Fruit fly (Drosophila melanogaster) whole organism, embryonic: Measurements from ENCODE around the gene CG31650.

Source experiments
- Bgb ChIP-seq: fragments of 200-800 bp; sonication (Bioruptor generic); IDR thresholded peaks from 2 replicates; pipeline ENCODE4 v1.3.6; 2022; ENCODE audit warnings: missing biosample characterization, missing genetic modification characterization; ENCODE audit not compliant: partially characterized antibody
- BtbVII ChIP-seq: fragments of 200-800 bp; sonication (Bioruptor generic); optimal IDR thresholded peaks from 3 replicates; lab custom pipeline; 2017; ENCODE audit warnings: missing biosample characterization, mild to moderate bottlenecking, missing genetic modification characterization
- CG10462 ChIP-seq: fragments of 200-800 bp; sonication (Bioruptor generic); optimal IDR thresholded peaks from 2 replicates; lab custom pipeline; 2016; ENCODE audit warnings: missing biosample characterization, missing genetic modification characterization
- CG11456 ChIP-seq: fragments of 200-800 bp; sonication (Bioruptor generic); IDR thresholded peaks from 3 replicates; pipeline ENCODE4 v1.3.6; 2022; ENCODE audit warnings: missing biosample characterization, missing genetic modification characterization
- CG11696 ChIP-seq: fragments of 200-800 bp; sonication (Bioruptor generic); IDR thresholded peaks from 2 replicates; pipeline ENCODE4 v1.3.6; 2022; ENCODE audit warnings: missing biosample characterization, missing genetic modification characterization
- CG12659 ChIP-seq: fragments of 200-800 bp; sonication (Bioruptor generic); optimal IDR thresholded peaks from 3 replicates; lab custom pipeline; 2017; ENCODE audit warnings: mild to moderate bottlenecking, missing biosample characterization, missing genetic modification reagents, missing genetic modification characterization
- CG13287 ChIP-seq: fragments of 200-800 bp; sonication (Bioruptor generic); IDR thresholded peaks from 2 replicates; pipeline ENCODE4 v1.3.6; 2022; ENCODE audit warnings: missing biosample characterization, missing genetic modification characterization; ENCODE audit not compliant: partially characterized antibody
- CG14441 ChIP-seq: fragments of 200-800 bp; sonication (Bioruptor generic); IDR thresholded peaks from 2 replicates; pipeline ENCODE4 v1.3.6; 2022; ENCODE audit warnings: missing biosample characterization, missing genetic modification characterization
- CG15073 ChIP-seq: fragments of 200-800 bp; sonication (Bioruptor generic); optimal IDR thresholded peaks from 2 replicates; lab custom pipeline; 2016; ENCODE audit warnings: missing biosample characterization, missing genetic modification characterization
- CG15479 ChIP-seq: fragments of 200-800 bp; sonication (Bioruptor generic); optimal IDR thresholded peaks from 3 replicates; lab custom pipeline; 2019; ENCODE audit warnings: missing biosample characterization, mild to moderate bottlenecking, missing genetic modification characterization, moderate library complexity
- CG15514 ChIP-seq: fragments of 200-800 bp; sonication (Bioruptor generic); optimal IDR thresholded peaks from 3 replicates; lab custom pipeline; 2017; ENCODE audit warnings: missing biosample characterization, missing genetic modification characterization, mild to moderate bottlenecking, moderate library complexity, missing genetic modification reagents
- CG17361 ChIP-seq: fragments of 200-800 bp; sonication (Bioruptor generic); IDR thresholded peaks from 3 replicates; pipeline ENCODE4 v1.3.6; 2022; ENCODE audit warnings: missing biosample characterization, missing genetic modification characterization
- CG1832 ChIP-seq: fragments of 200-800 bp; sonication (Bioruptor generic); optimal IDR thresholded peaks from 2 replicates; lab custom pipeline; 2017; ENCODE audit warnings: missing biosample characterization, mild to moderate bottlenecking, missing genetic modification characterization, inconsistent platforms
- CG31441 ChIP-seq: fragments of 200-800 bp; sonication (Bioruptor generic); IDR thresholded peaks from 2 replicates; pipeline ENCODE4 v1.3.6; 2022; ENCODE audit warnings: missing biosample characterization, missing genetic modification characterization
- CG32532 ChIP-seq: fragments of 200-800 bp; sonication (Bioruptor generic); IDR thresholded peaks from 2 replicates; pipeline ENCODE4 v1.3.6; 2022; ENCODE audit warnings: missing biosample characterization, missing genetic modification characterization
- CG3995 ChIP-seq: fragments of 200-800 bp; sonication (Bioruptor generic); optimal IDR thresholded peaks from 3 replicates; lab custom pipeline; 2016; ENCODE audit warnings: missing biosample characterization, missing genetic modification characterization
- CG4328 ChIP-seq: fragments of 200-800 bp; sonication (Bioruptor generic); optimal IDR thresholded peaks from 3 replicates; lab custom pipeline; 2017; ENCODE audit warnings: missing biosample characterization, missing genetic modification reagents, missing genetic modification characterization
- CG4404 ChIP-seq: fragments of 200-800 bp; sonication (Bioruptor generic); IDR thresholded peaks from 2 replicates; pipeline ENCODE4 v1.3.6; 2022; ENCODE audit warnings: missing biosample characterization, missing genetic modification characterization
- CG4730 ChIP-seq: fragments of 200-800 bp; sonication (Bioruptor generic); IDR thresholded peaks from 2 replicates; pipeline ENCODE4 v1.3.6; 2022; ENCODE audit warnings: missing biosample characterization, missing genetic modification characterization
- CG7271 ChIP-seq: fragments of 200-800 bp; sonication (Bioruptor generic); optimal IDR thresholded peaks from 2 replicates; lab custom pipeline; 2018; ENCODE audit warnings: missing biosample characterization, mild to moderate bottlenecking, missing genetic modification characterization, moderate library complexity
- CG7556 ChIP-seq: fragments of 200-800 bp; sonication (Bioruptor generic); optimal IDR thresholded peaks from 2 replicates; lab custom pipeline; 2017; ENCODE audit warnings: missing biosample characterization, mild to moderate bottlenecking, missing genetic modification characterization
- CG8765 ChIP-seq: fragments of 200-800 bp; sonication (Bioruptor generic); IDR thresholded peaks from 2 replicates; pipeline ENCODE4 v1.3.6; 2022; ENCODE audit warnings: missing biosample characterization, missing genetic modification characterization
- Dek ChIP-seq: fragments of 200-800 bp; sonication (Bioruptor generic); optimal IDR thresholded peaks from 3 replicates; lab custom pipeline; 2019; ENCODE audit warnings: missing biosample characterization, mild to moderate bottlenecking, missing genetic modification characterization, moderate library complexity
- Drgx ChIP-seq: fragments of 200-800 bp; sonication (Bioruptor generic); IDR thresholded peaks from 2 replicates; pipeline ENCODE4 v1.3.6; 2022; ENCODE audit warnings: missing biosample characterization, missing genetic modification characterization
- HHEX ChIP-seq: fragments of 200-800 bp; sonication (Bioruptor generic); optimal IDR thresholded peaks from 3 replicates; lab custom pipeline; 2017; ENCODE audit warnings: missing biosample characterization, mild to moderate bottlenecking, missing genetic modification characterization, missing genetic modification reagents
- HLH4C ChIP-seq: fragments of 200-800 bp; sonication (Bioruptor generic); IDR thresholded peaks from 3 replicates; pipeline ENCODE4 v1.3.6; 2022; ENCODE audit warnings: missing biosample characterization, missing genetic modification characterization; ENCODE audit not compliant: partially characterized antibody
- HmgD ChIP-seq: fragments of 200-800 bp; sonication (Bioruptor generic); optimal IDR thresholded peaks from 3 replicates; lab custom pipeline; 2016; ENCODE audit warnings: missing biosample characterization, missing genetic modification characterization
- Lim3 ChIP-seq: fragments of 200-800 bp; sonication (Bioruptor generic); IDR thresholded peaks from 2 replicates; pipeline ENCODE4 v1.3.6; 2022; ENCODE audit warnings: missing biosample characterization, missing genetic modification characterization
- Nf-YB ChIP-seq: fragments of 200-800 bp; sonication (Bioruptor generic); optimal IDR thresholded peaks from 3 replicates; lab custom pipeline; 2019; ENCODE audit warnings: missing biosample characterization, mild to moderate bottlenecking, missing genetic modification characterization, moderate library complexity
- Nf-YC ChIP-seq: fragments of 200-800 bp; optimal IDR thresholded peaks from 3 replicates; lab custom pipeline; 2019; ENCODE audit warnings: missing biosample characterization, mild to moderate bottlenecking, missing genetic modification characterization, moderate library complexity
- Poxn ChIP-seq: fragments of 200-800 bp; sonication (Bioruptor generic); IDR thresholded peaks from 2 replicates; pipeline ENCODE4 v1.3.6; 2022; ENCODE audit warnings: missing biosample characterization, missing genetic modification characterization
- Ravus ChIP-seq: fragments of 200-800 bp; sonication (Bioruptor generic); IDR thresholded peaks from 2 replicates; pipeline ENCODE4 v1.3.6; 2022; ENCODE audit warnings: missing biosample characterization, missing genetic modification characterization
- Rx ChIP-seq: fragments of 200-800 bp; sonication (Bioruptor generic); IDR thresholded peaks from 2 replicates; pipeline ENCODE4 v1.3.6; 2022; ENCODE audit warnings: missing biosample characterization, missing genetic modification characterization
- Six4 ChIP-seq: fragments of 200-800 bp; sonication (Bioruptor generic); optimal IDR thresholded peaks from 2 replicates; lab custom pipeline; 2016; ENCODE audit warnings: missing biosample characterization, missing genetic modification characterization
- Sox100B ChIP-seq: fragments of 200-800 bp; sonication (Bioruptor generic); optimal IDR thresholded peaks from 3 replicates; lab custom pipeline; 2018; ENCODE audit warnings: missing biosample characterization, mild to moderate bottlenecking, missing genetic modification characterization
- Trl ChIP-seq, 3 experiments: fragments of >200 bp in 2 of 3; fragments of 200-800 bp in 1 of 3; sonication (Bioruptor generic) in 1 of 3; optimal IDR thresholded peaks; 2 replicates in 1 of 3; 3 replicates in 2 of 3; lab custom pipeline; 2016 to 2017; ENCODE audit warnings: missing biosample characterization in 1 of 3, missing genetic modification characterization in 1 of 3
- Usf ChIP-seq: fragments of 200-800 bp; sonication (Bioruptor generic); optimal IDR thresholded peaks from 2 replicates; lab custom pipeline; 2017; ENCODE audit warnings: missing genotype, missing biosample characterization, missing genetic modification characterization
- ab ChIP-seq: fragments of 200-800 bp; sonication (Bioruptor generic); optimal IDR thresholded peaks from 2 replicates; lab custom pipeline; 2016; ENCODE audit warnings: missing biosample characterization, missing genetic modification characterization
- ap ChIP-seq: fragments of 200-800 bp; sonication (Bioruptor generic); IDR thresholded peaks from 2 replicates; pipeline ENCODE4 v1.3.6; 2022; ENCODE audit warnings: missing biosample characterization, missing genetic modification characterization
- ato ChIP-seq: fragments of 200-800 bp; sonication (Bioruptor generic); IDR thresholded peaks from 2 replicates; pipeline ENCODE4 v1.3.6; 2022; ENCODE audit warnings: missing biosample characterization, missing genetic modification characterization; ENCODE audit not compliant: partially characterized antibody
- ci ChIP-seq: fragments of 200-800 bp; sonication (Bioruptor generic); IDR thresholded peaks from 3 replicates; pipeline ENCODE4 v1.3.6; 2022; ENCODE audit warnings: missing biosample characterization, missing genetic modification characterization
- ewg ChIP-seq: fragments of 200-800 bp; sonication (Bioruptor generic); optimal IDR thresholded peaks from 3 replicates; lab custom pipeline; 2017; ENCODE audit warnings: mild to moderate bottlenecking, missing biosample characterization, missing genetic modification reagents, missing genetic modification characterization
- eyg ChIP-seq: fragments of 200-800 bp; sonication (Bioruptor generic); optimal IDR thresholded peaks from 3 replicates; lab custom pipeline; 2016; ENCODE audit warnings: missing biosample characterization, missing genetic modification characterization
- fu2 ChIP-seq: fragments of 200-800 bp; sonication (Bioruptor generic); optimal IDR thresholded peaks from 2 replicates; lab custom pipeline; 2016; ENCODE audit warnings: missing biosample characterization, missing genetic modification characterization
- insv ChIP-seq, 2 experiments: fragments of 200-800 bp; sonication (Bioruptor generic); optimal IDR thresholded peaks; 3 replicates each; lab custom pipeline; 2016 to 2018; ENCODE audit warnings: missing biosample characterization in 2 of 2, missing genetic modification characterization in 2 of 2
- nerfin-1 ChIP-seq: fragments of 200-800 bp; sonication (Bioruptor generic); optimal IDR thresholded peaks from 3 replicates; lab custom pipeline; 2019; ENCODE audit warnings: missing biosample characterization, mild to moderate bottlenecking, missing genetic modification characterization, moderate library complexity
- pros ChIP-seq: fragments of 200-800 bp; sonication (Bioruptor generic); optimal IDR thresholded peaks from 3 replicates; lab custom pipeline; 2019; ENCODE audit warnings: missing biosample characterization, mild to moderate bottlenecking, missing genetic modification characterization, moderate library complexity
- seq ChIP-seq: fragments of 200-800 bp; sonication (Bioruptor generic); IDR thresholded peaks from 2 replicates; pipeline ENCODE4 v1.3.6; 2022; ENCODE audit warnings: missing biosample characterization, missing genetic modification characterization
- ttk ChIP-seq: fragments of 200-800 bp; sonication (Bioruptor generic); IDR thresholded peaks from 2 replicates; pipeline ENCODE4 v2.1.2; 2022; ENCODE audit warnings: missing biosample characterization, missing genetic modification characterization
- tx ChIP-seq: fragments of 200-800 bp; sonication (Bioruptor generic); optimal IDR thresholded peaks from 2 replicates; lab custom pipeline; 2016; ENCODE audit warnings: missing biosample characterization, missing genetic modification characterization
- z ChIP-seq: fragments of 200-800 bp; sonication (Bioruptor generic); IDR thresholded peaks from 3 replicates; pipeline ENCODE4 v1.3.6; 2022; ENCODE audit warnings: missing biosample characterization, missing genetic modification characterization

CG31650 gene

dm6 chr2L:5037402-5037860 lies 7.1 kb downstream of the CG31650 start, which contains the start of the genes CG14042 and SP555:
Gene CG14042 (plus strand): TSS chr2L:5037709.
Gene SP555 (plus strand): TSS chr2L:5037709.
- no peak for TF ChIP-seq CG15479 (GFP tag; lab: Kevin White, UChicago)
- no peak for TF ChIP-seq CG31441
- peak; percentile 16; the same call in 1 of the 2 replicates for TF ChIP-seq Bgb (GFP tag; lab: Robert Waterston, UW)
- no peak for TF ChIP-seq CG4730
- no peak for TF ChIP-seq CG14441 (GFP tag; lab: Robert Waterston, UW)
- TF ChIP-seq ato (GFP tag; lab: Robert Waterston, UW) = no peak
- TF ChIP-seq ewg = peak; percentile 95
- no peak for TF ChIP-seq HLH4C (GFP tag; lab: Robert Waterston, UW)
- no peak for TF ChIP-seq Usf (GFP tag; lab: Kevin White, UChicago)
- TF ChIP-seq Dek (tag; lab: Kevin White, UChicago) = no peak
- no peak for TF ChIP-seq HmgD (GFP tag; lab: Kevin White, UChicago)
- TF ChIP-seq ttk = no peak; the same call in 1 of the 2 replicates
- TF ChIP-seq BtbVII = no peak
- no peak for TF ChIP-seq CG1832 (GFP tag; lab: Kevin White, UChicago)
- no peak for TF ChIP-seq CG4404 (GFP tag; lab: Robert Waterston, UW)
- TF ChIP-seq CG11696 = no peak
- TF ChIP-seq tx (GFP tag; lab: Kevin White, UChicago) = no peak
- TF ChIP-seq Sox100B = no peak
- 0 out of 3 replicates have a peak, but pooled peaks have one; percentile 16 for TF ChIP-seq ci (GFP tag; lab: Robert Waterston, UW)
- TF ChIP-seq eyg = no peak
- peak; percentile 52 for TF ChIP-seq Nf-YB (GFP tag; lab: Kevin White, UChicago)
- TF ChIP-seq ap (GFP tag; lab: Robert Waterston, UW) = no peak
- no peak for TF ChIP-seq Rx (GFP tag; lab: Robert Waterston, UW)
- TF ChIP-seq Ravus (GFP tag; lab: Robert Waterston, UW) = no peak
- no peak for TF ChIP-seq CG7556 (GFP tag; lab: Kevin White, UChicago)
- TF ChIP-seq CG10462 (GFP tag; lab: Kevin White, UChicago) = no peak
- TF ChIP-seq insv (GFP tag; optimal IDR thresholded peaks at IDR 0.05; lab: Kevin White, UChicago) = peak in 1 of 2 experiments; percentile 77
- no peak for TF ChIP-seq Poxn
- TF ChIP-seq CG11456 (GFP tag; lab: Robert Waterston, UW) = no peak
- TF ChIP-seq CG3995 = no peak
- TF ChIP-seq pros (GFP tag; lab: Kevin White, UChicago) = peak; percentile 96
- no peak for TF ChIP-seq Six4 (GFP tag; lab: Kevin White, UChicago)
- 0 out of 2 replicates have a peak, but pooled peaks have one; percentile 7 for TF ChIP-seq CG13287
- no peak for TF ChIP-seq fu2 (GFP tag; lab: Kevin White, UChicago)
- TF ChIP-seq nerfin-1 = peak; percentile 71
- TF ChIP-seq CG12659 (GFP tag; lab: Kevin White, UChicago) = no peak
- peak; percentile 93 for TF ChIP-seq seq (GFP tag; lab: Robert Waterston, UW)
- no peak for TF ChIP-seq CG32532 (GFP tag; lab: Robert Waterston, UW)
- peak; percentile 86 for TF ChIP-seq Nf-YC (tag; lab: Kevin White, UChicago)
- TF ChIP-seq CG4328 (GFP tag; lab: Kevin White, UChicago) = no peak
- TF ChIP-seq ab (GFP tag; lab: Kevin White, UChicago) = no peak
- no peak for TF ChIP-seq CG15073 (GFP tag; lab: Kevin White, UChicago)
- peak; percentile 37; the same call in 1 of the 2 replicates for TF ChIP-seq Drgx
- TF ChIP-seq Lim3 (GFP tag; lab: Robert Waterston, UW) = no peak
- TF ChIP-seq HHEX = no peak
- no peak for TF ChIP-seq CG17361 (GFP tag; lab: Robert Waterston, UW)
- 0 out of 3 replicates have a peak, but pooled peaks have one; percentile 23 for TF ChIP-seq z (GFP tag; lab: Robert Waterston, UW)
- peak; percentile 28 to 35 for TF ChIP-seq Trl (optimal IDR thresholded peaks at IDR 0.05; lab: Kevin White, UChicago)
- TF ChIP-seq Trl (GFP tag; optimal IDR thresholded peaks at IDR 0.05; lab: Kevin White, UChicago) = no peak
- TF ChIP-seq CG8765 (GFP tag; lab: Robert Waterston, UW) = no peak
- no peak for TF ChIP-seq CG15514 (GFP tag; lab: Kevin White, UChicago)
- TF ChIP-seq CG7271 (tag; lab: Kevin White, UChicago) = no peak
